Worm (Caenorhabditis elegans): ENCODE results near the gene Y56A3A.31.
A peak's percentile ranks its signal among the peaks of the same experiment; 100 is the strongest.

The Y56A3A.31 gene

DNA sequence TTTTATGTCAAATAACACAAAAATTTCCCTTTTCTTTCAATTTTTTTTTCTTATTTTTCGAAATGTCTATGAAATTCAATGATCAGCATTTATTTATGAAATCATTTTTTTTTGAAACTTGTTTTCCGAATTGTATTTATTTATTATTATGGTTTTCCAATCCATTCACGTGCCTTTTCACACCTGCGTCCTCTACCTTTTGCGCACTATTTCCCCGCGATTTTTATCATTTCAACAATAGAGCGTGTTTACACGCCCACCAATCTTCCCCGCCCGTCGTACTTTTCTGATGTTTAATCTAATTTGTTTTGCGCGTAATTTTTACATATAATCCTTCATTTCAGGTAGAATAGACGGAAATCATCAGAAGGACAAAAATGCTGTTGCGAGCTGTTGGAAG, 15.5 kb downstream of the Y56A3A.31 start, which contains the start of gene wah-1 (continued):
- TF ChIP-seq fkh-8 (tag; optimal IDR thresholded peaks at IDR 0.05) = no peak
- TF ChIP-seq elt-2 (tag; optimal IDR thresholded peaks at IDR 0.05) = no peak
- no peak for TF ChIP-seq lin-15B (tag; optimal IDR thresholded peaks at IDR 0.05)

DNA sequence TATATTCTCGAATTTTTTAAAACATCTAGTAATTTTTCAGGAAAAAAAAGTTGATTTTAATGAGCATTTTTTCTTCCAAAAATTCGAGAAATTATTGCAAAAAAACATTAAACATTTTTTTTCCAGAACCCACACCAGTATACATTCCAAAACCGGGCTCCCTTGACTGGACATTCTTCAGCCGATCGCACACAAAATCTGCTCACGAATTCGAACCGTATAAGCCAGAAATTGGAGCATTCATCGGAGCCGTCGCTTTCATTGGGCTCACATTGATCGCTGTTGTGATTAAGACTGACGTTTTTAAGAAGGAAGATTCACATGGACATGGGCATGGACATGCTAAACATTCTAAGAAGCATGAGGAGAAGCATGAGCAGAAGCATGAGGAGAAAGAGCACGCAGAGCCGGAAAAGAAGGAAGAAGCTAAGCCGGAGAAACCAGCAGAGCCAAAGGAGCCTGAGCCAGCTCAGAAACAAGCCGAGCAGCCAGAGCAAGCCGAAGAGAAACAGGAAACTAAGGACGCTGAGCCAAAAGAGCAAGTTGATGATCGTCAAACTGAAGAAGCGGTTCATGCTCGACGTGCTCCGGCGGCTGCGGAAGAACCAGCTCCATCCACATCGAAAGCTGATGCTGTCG, 17.5 kb downstream of the Y56A3A.31 start:
- TF ChIP-seq irx-1 (tag; optimal IDR thresholded peaks at IDR 0.05) (no peak), vab-15 (tag; optimal IDR thresholded peaks at IDR 0.05) (no peak), isw-1 (GFP tag; IDR thresholded peaks at IDR 0.05) (no peak), C04F5.9 (tag; optimal IDR thresholded peaks at IDR 0.05) (no peak), nhr-28 (tag; optimal IDR thresholded peaks at IDR 0.05) (no peak), sup-37 (GFP tag; optimal IDR thresholded peaks at IDR 0.05) (no peak), nhr-84 (tag; optimal IDR thresholded peaks at IDR 0.05) (no peak), C16A3.4 (tag; optimal IDR thresholded peaks at IDR 0.05) (no peak), alr-1 (tag; optimal IDR thresholded peaks at IDR 0.05; ENCODE audit: borderline replicate concordance) (no peak), grh-1 (GFP tag; IDR thresholded peaks at IDR 0.05) (no peak)

DNA sequence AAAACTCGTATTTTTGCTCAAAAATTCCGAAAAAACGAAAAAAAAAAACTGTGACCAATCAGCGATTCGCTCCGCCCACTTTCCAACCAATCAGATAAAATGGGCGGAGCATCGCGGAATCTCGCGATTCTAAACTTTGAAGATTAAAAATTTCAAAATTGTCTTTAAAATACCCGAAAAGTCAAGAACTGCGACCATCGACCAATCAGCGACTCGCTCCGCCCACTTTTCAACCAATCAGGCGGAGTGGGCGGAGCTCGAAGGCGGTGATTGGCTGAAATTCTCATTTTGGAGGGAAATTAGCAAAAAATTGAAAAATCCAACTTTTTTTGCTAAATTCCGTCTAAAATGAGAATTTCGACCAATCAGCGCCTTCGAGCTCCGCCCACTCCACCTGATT, 21.5 kb downstream of the Y56A3A.31 start:
- TF ChIP-seq tbx-2 (tag; optimal IDR thresholded peaks at IDR 0.05) (no peak), isw-1 (GFP tag; IDR thresholded peaks at IDR 0.05) (no peak)

DNA sequence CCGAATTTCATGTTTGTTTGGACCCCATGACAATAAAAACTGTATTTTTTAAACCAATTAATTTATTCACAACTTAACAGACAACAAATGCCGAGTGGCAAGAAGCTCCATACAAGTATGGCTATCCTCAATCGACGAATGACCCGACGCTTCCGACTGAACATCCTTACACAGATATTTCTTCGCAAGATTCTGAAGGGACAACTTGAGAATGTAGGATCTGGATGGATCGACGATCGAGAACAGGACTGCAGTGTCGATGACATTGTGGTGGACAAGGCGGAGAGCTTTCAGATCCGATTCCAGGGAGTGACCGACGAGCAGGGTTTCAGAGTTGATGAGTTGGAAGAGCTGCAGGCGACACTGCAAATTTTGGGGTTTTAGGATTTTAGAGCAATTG, 25.3 kb downstream of the Y56A3A.31 start:
- no peak for TF ChIP-seq mdl-1 (tag; optimal IDR thresholded peaks at IDR 0.05)
- no peak for TF ChIP-seq pqm-1 (tag; optimal IDR thresholded peaks at IDR 0.05)
- TF ChIP-seq lsy-2 (tag; optimal IDR thresholded peaks at IDR 0.05) = no peak
- no peak for TF ChIP-seq C34B4.2 (tag; optimal IDR thresholded peaks at IDR 0.05)
- no peak for TF ChIP-seq nhr-76 (tag; optimal IDR thresholded peaks at IDR 0.05)

DNA sequence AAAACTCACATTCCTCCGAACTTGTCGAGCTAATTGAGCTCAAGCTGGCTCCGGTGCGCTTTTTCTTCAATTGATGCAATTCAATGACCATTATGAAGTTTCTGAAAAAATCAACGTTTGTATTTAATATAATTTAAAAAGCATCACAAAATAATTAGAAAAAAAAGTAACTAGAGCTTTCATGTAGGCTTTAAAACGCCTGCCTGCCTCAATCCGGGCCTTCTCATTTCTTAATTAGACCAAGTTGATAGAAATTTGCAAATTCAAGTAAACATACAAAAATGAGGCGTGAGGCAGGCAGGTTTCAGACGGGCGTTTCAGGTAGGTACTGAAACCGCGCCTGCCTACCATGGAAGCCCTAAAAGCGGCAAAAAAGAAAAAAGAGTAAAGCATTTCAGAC, 28.6 kb downstream of the Y56A3A.31 start, which contains the start of gene Y56A3A.33:
TSS of gene Y56A3A.33 (minus strand) at position 101 of the 400 bp plus-strand sequence.
- TF ChIP-seq jun-1 (tag; optimal IDR thresholded peaks at IDR 0.05) = no peak
- TF ChIP-seq ztf-11 (tag; optimal IDR thresholded peaks at IDR 0.05) = no peak
- TF ChIP-seq hlh-4 (tag; optimal IDR thresholded peaks at IDR 0.05) = no peak
- no peak for TF ChIP-seq mep-1 (tag; optimal IDR thresholded peaks at IDR 0.05)
- no peak for TF ChIP-seq zip-4 (GFP tag; optimal IDR thresholded peaks at IDR 0.05)
- TF ChIP-seq sox-4 (tag; optimal IDR thresholded peaks at IDR 0.05) = no peak
- no peak for TF ChIP-seq elt-3 (tag; optimal IDR thresholded peaks at IDR 0.05)
- TF ChIP-seq nhr-47 (tag; optimal IDR thresholded peaks at IDR 0.05) = no peak
- TF ChIP-seq nhr-85 (tag) = no peak
- no peak for TF ChIP-seq fkh-8 (tag; optimal IDR thresholded peaks at IDR 0.05)
- no peak for TF ChIP-seq ceh-90 (tag; optimal IDR thresholded peaks at IDR 0.05)
- TF ChIP-seq sup-37 (GFP tag; optimal IDR thresholded peaks at IDR 0.05) = no peak
- TF ChIP-seq lir-3 (tag; optimal IDR thresholded peaks at IDR 0.05; ENCODE audit: poor library complexity) = no peak
- TF ChIP-seq fkh-4 (tag; optimal IDR thresholded peaks at IDR 0.05; ENCODE audit: borderline replicate concordance) = no peak

DNA sequence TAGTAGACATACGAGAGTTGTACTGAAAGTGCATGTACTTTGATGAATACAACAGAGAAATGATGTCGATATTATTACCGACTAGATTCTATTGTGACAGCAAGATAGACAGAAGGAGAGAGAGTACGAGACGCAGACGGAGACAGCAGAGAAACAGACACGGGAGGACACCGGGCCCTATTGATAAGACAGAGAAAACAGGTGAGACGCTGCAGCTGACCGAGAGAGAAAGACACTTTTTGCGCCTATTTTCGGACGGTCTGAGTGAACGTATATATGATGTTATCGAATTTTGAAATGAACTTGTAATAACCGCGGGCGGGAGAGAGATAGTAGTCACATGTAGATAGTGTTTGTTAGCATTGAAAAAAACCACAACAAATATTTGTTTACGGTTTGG, 29.0 kb downstream of the Y56A3A.31 start:
- no peak for TF ChIP-seq F16B12.6 (tag; optimal IDR thresholded peaks at IDR 0.05)
- TF ChIP-seq ceh-88 (GFP tag; IDR thresholded peaks at IDR 0.05) = no peak
- TF ChIP-seq ztf-11 (tag; optimal IDR thresholded peaks at IDR 0.05) = no peak
- TF ChIP-seq lin-13 (GFP tag; optimal IDR thresholded peaks at IDR 0.05) = no peak
- no peak for TF ChIP-seq unc-30 (tag; optimal IDR thresholded peaks at IDR 0.05)
- no peak for TF ChIP-seq nhr-11 (tag; optimal IDR thresholded peaks at IDR 0.05)
- TF ChIP-seq ama-1 (optimal IDR thresholded peaks at IDR 0.05) = no peak
- no peak for TF ChIP-seq sptf-1 (tag; optimal IDR thresholded peaks at IDR 0.05)
- TF ChIP-seq lin-14 (GFP tag; optimal IDR thresholded peaks at IDR 0.05) = peak; percentile 81
- no peak for TF ChIP-seq irx-1 (tag; optimal IDR thresholded peaks at IDR 0.05)
- TF ChIP-seq mdl-1 (tag; optimal IDR thresholded peaks at IDR 0.05) = peak in 1 of 2 experiments; percentile 56
- TF ChIP-seq zip-4 (GFP tag; optimal IDR thresholded peaks at IDR 0.05) = no peak
- peak; percentile 98 for TF ChIP-seq nhr-20 (tag; optimal IDR thresholded peaks at IDR 0.05)
- no peak for TF ChIP-seq pax-3 (tag; optimal IDR thresholded peaks at IDR 0.05)
- TF ChIP-seq unc-130 (tag; optimal IDR thresholded peaks at IDR 0.05) = peak; percentile 77
- TF ChIP-seq Y116A8C.19 (tag; optimal IDR thresholded peaks at IDR 0.05; ENCODE audit: borderline replicate concordance) = no peak
- TF ChIP-seq tlp-1 (tag; optimal IDR thresholded peaks at IDR 0.05) = no peak
- no peak for TF ChIP-seq lin-39 (tag; optimal IDR thresholded peaks at IDR 0.05)
